Worm (Caenorhabditis elegans): ENCODE data around the gene asd-1.
A peak's percentile ranks its signal among the peaks of the same experiment; 100 is the strongest.

Gene asd-1

DNA sequence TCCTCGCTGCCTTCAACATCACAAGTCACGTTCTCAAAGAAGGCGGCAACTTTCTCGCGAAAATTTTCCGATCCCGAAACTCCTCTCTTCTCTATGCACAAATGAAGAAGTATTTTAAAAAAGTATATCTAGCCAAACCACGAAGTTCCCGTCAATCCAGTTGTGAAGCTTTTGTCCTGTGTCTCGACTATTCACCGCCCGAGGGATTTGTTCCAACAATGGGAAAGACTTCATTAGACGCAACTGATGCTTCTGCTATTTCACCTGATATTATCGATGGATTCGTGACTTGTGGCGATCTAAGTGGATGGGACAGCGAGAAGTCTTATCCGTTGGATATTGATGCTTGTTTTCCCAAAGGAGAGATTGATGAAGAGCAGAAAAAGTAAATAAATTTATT is 7.9 kb downstream of the asd-1 start:
- TF ChIP-seq med-1 (GFP tag; optimal IDR thresholded peaks at IDR 0.05; ENCODE audit: insufficient read depth) (no peak), tab-1 (GFP tag; IDR thresholded peaks at IDR 0.05) (no peak), cog-1 (tag; optimal IDR thresholded peaks at IDR 0.05) (no peak), ztf-23 (GFP tag; IDR thresholded peaks at IDR 0.05) (no peak), ref-1 (GFP tag; conservative IDR thresholded peaks at IDR 0.05) (no peak), klf-2 (GFP tag; conservative IDR thresholded peaks at IDR 0.05) (no peak), ztf-29 (GFP tag; IDR thresholded peaks at IDR 0.05) (no peak), T22C8.4 (GFP tag; IDR thresholded peaks at IDR 0.05) (no peak)

DNA sequence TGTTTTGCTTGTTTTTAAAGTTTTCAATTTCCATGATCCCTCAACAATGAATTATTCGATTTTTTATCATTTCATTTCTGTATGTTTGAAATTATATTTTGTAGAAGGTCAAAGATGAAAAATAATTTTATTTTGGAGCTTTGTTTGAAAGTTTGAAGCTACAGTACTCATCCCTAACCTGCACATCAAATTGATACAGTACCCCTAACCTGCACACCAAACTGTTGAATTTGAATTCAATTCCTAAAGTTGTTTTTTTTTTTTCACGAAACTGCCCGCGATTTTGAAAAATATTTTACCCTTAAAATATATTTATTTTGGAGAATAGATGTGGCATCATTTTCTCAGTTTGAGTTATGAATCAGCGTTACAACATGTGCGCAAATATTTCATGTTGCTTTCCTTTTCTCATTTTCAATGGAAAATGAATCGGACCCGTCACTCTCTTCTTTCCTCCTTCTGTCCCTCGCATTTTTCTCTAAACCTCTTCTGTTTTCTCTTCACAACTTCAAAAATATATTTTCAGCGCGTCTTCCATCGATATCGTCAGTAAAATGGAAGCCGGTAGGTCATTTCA is 8.8 kb downstream of the asd-1 start, which contains the start of gene R74.8:
Gene R74.8, plus strand, starts transcription at position 527 of the 577 bp plus-strand sequence.
- TF ChIP-seq ztf-23 (GFP tag; IDR thresholded peaks at IDR 0.05), result no peak
- no peak for TF ChIP-seq T22C8.4 (GFP tag; IDR thresholded peaks at IDR 0.05)
- TF ChIP-seq med-1 (GFP tag; optimal IDR thresholded peaks at IDR 0.05; ENCODE audit: insufficient read depth), result no peak
- TF ChIP-seq tab-1 (GFP tag; IDR thresholded peaks at IDR 0.05), result no peak
- TF ChIP-seq cog-1 (tag; optimal IDR thresholded peaks at IDR 0.05), result no peak
- TF ChIP-seq klf-2 (GFP tag; conservative IDR thresholded peaks at IDR 0.05), result no peak
- no peak for TF ChIP-seq ref-1 (GFP tag; conservative IDR thresholded peaks at IDR 0.05)
- no peak for TF ChIP-seq flt-1 (GFP tag; IDR thresholded peaks at IDR 0.05)
- TF ChIP-seq ztf-29 (GFP tag; IDR thresholded peaks at IDR 0.05), result no peak

DNA sequence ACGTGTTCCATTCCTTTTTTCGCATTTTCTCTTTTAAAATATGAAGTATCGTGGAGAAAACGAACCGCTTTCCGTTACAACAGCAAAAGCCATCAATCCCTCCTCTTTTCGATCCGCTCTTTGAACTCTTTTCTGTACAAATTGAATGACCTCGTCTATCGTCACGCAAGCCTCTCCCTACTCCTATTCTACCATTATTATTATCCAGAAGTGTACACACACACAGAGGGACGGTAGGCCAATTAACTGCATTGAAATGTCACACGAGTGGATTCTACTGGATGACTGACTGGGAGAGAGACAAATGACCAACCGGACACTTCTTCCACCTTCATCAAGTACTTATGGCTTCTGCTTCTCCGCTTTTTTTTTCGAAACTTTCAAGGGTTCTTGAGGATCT is 11.1 kb downstream of the asd-1 start:
- TF ChIP-seq ztf-29 (GFP tag; IDR thresholded peaks at IDR 0.05) (no peak), med-1 (GFP tag; optimal IDR thresholded peaks at IDR 0.05; ENCODE audit: insufficient read depth) (no peak), tab-1 (GFP tag; IDR thresholded peaks at IDR 0.05) (no peak), ref-1 (GFP tag; conservative IDR thresholded peaks at IDR 0.05) (no peak), cog-1 (tag; optimal IDR thresholded peaks at IDR 0.05) (no peak), flt-1 (GFP tag; IDR thresholded peaks at IDR 0.05) (no peak)

- TF ChIP-seq tab-1 (GFP tag; IDR thresholded peaks at IDR 0.05) (no peak), cog-1 (tag; optimal IDR thresholded peaks at IDR 0.05) (no peak), ztf-29 (GFP tag; IDR thresholded peaks at IDR 0.05) (no peak), med-1 (GFP tag; optimal IDR thresholded peaks at IDR 0.05; ENCODE audit: insufficient read depth) (no peak)
Observed at ce11 chrIII:4209188-4209587, 12.1 kb downstream of the asd-1 start, which contains the start of gene phlp-2. TSS of gene phlp-2 (plus strand) at chrIII:4209488.

- no peak for TF ChIP-seq tab-1 (GFP tag; IDR thresholded peaks at IDR 0.05)
- TF ChIP-seq ztf-29 (GFP tag; IDR thresholded peaks at IDR 0.05), result no peak
- no peak for TF ChIP-seq med-1 (GFP tag; optimal IDR thresholded peaks at IDR 0.05; ENCODE audit: insufficient read depth)
- no peak for TF ChIP-seq flt-1 (GFP tag; IDR thresholded peaks at IDR 0.05)
- TF ChIP-seq ztf-23 (GFP tag; IDR thresholded peaks at IDR 0.05), result no peak
- TF ChIP-seq klf-2 (GFP tag; conservative IDR thresholded peaks at IDR 0.05), result no peak
- no peak for TF ChIP-seq ref-1 (GFP tag; conservative IDR thresholded peaks at IDR 0.05)
Observed at ce11 chrIII:4210661-4211060, 13.6 kb downstream of the asd-1 start.

- TF ChIP-seq T22C8.4 (GFP tag; IDR thresholded peaks at IDR 0.05) (no peak), cog-1 (tag; optimal IDR thresholded peaks at IDR 0.05) (no peak), klf-2 (GFP tag; conservative IDR thresholded peaks at IDR 0.05) (no peak), ztf-29 (GFP tag; IDR thresholded peaks at IDR 0.05) (no peak), med-1 (GFP tag; optimal IDR thresholded peaks at IDR 0.05; ENCODE audit: insufficient read depth) (no peak), tab-1 (GFP tag; IDR thresholded peaks at IDR 0.05) (no peak), flt-1 (GFP tag; IDR thresholded peaks at IDR 0.05) (no peak), ref-1 (GFP tag; conservative IDR thresholded peaks at IDR 0.05) (no peak), ztf-23 (GFP tag; IDR thresholded peaks at IDR 0.05) (no peak)
Observed at ce11 chrIII:4220864-4221263, 23.8 kb downstream of the asd-1 start.

DNA sequence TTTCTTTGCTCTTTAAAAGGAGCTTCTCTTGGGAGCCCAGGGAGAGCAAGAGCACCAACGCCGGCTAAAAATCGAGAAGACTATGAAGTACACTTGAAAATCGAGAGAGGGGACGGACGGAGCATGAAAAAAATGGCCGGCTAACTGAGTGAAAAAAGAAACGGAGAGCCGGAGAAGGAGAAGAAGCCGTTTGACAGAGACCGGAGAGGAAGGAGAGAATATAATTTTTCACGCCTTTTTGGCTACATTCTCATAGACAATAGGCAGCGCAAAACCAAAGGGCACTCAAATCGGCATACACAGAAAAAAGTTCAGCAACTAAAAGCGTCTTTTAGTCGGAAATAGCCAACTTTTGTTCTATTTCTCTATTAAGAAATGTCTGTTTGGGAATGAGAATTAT is 24.4 kb downstream of the asd-1 start:
- TF ChIP-seq med-1 (GFP tag; optimal IDR thresholded peaks at IDR 0.05; ENCODE audit: insufficient read depth), result no peak
- TF ChIP-seq klf-2 (GFP tag; conservative IDR thresholded peaks at IDR 0.05), result no peak
- TF ChIP-seq ztf-29 (GFP tag; IDR thresholded peaks at IDR 0.05), result no peak
- no peak for TF ChIP-seq cog-1 (tag; optimal IDR thresholded peaks at IDR 0.05)
- no peak for TF ChIP-seq ztf-23 (GFP tag; IDR thresholded peaks at IDR 0.05)
- no peak for TF ChIP-seq ref-1 (GFP tag; conservative IDR thresholded peaks at IDR 0.05)
- no peak for TF ChIP-seq T22C8.4 (GFP tag; IDR thresholded peaks at IDR 0.05)
- no peak for TF ChIP-seq flt-1 (GFP tag; IDR thresholded peaks at IDR 0.05)
- no peak for TF ChIP-seq tab-1 (GFP tag; IDR thresholded peaks at IDR 0.05)

DNA sequence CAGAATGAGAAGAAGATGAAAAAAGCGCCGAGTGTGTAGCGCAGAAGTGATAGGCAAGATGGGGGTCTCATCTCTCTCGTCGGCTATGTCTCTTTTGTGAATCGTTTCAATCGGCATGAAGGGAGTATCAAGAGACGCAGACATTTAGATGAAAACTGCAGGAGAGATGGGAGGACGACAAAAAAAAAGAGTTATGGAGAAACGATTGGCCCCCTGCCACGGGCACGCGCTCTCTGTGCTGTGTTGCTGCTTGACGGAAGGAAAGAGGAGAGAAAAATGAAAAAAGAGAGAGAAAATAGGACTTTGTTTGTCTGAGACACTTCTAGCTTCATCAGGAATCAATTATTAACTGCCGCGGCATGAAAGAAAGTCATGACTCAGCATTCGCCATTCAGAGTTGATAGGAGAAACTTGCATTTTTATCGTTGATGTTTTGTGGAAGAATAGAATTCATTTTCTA is 26.6 kb downstream of the asd-1 start:
- no peak for TF ChIP-seq T22C8.4 (GFP tag; IDR thresholded peaks at IDR 0.05)
- TF ChIP-seq cog-1 (tag; optimal IDR thresholded peaks at IDR 0.05), result peak; percentile 56
- peak; percentile 39; the same call in 1 of the 2 replicates for TF ChIP-seq ztf-29 (GFP tag; IDR thresholded peaks at IDR 0.05)

ce11 chrIII:4224722-4225121 is 27.6 kb downstream of the asd-1 start:
- TF ChIP-seq T22C8.4 (GFP tag; IDR thresholded peaks at IDR 0.05) (no peak), cog-1 (tag; optimal IDR thresholded peaks at IDR 0.05) (no peak), ref-1 (GFP tag; conservative IDR thresholded peaks at IDR 0.05) (no peak), flt-1 (GFP tag; IDR thresholded peaks at IDR 0.05) (no peak), med-1 (GFP tag; optimal IDR thresholded peaks at IDR 0.05; ENCODE audit: insufficient read depth) (no peak)

DNA sequence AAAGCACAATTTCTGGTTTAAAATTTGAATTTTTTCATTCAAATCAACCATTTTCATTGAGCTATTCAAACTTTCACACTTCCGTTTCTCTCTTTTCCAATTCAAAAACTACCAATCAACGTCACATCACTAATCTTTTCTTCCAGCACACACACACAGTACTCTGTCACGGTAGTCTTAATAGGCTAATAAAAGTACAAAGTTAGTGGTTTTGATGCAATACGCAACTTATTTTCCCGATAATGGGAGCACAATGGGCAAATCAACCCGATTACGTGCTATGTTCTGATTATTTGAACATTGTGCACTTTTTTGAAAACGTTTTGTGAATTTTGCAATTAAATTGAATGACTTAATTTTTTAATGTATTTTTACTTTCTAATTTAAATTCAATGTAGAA is 30.3 kb downstream of the asd-1 start:
- no peak for TF ChIP-seq cog-1 (tag; optimal IDR thresholded peaks at IDR 0.05)
- no peak for TF ChIP-seq tab-1 (GFP tag; IDR thresholded peaks at IDR 0.05)
- no peak for TF ChIP-seq ztf-29 (GFP tag; IDR thresholded peaks at IDR 0.05)
- TF ChIP-seq med-1 (GFP tag; optimal IDR thresholded peaks at IDR 0.05; ENCODE audit: insufficient read depth), result no peak
- TF ChIP-seq flt-1 (GFP tag; IDR thresholded peaks at IDR 0.05), result no peak
- TF ChIP-seq ztf-23 (GFP tag; IDR thresholded peaks at IDR 0.05), result no peak
- no peak for TF ChIP-seq T22C8.4 (GFP tag; IDR thresholded peaks at IDR 0.05)
- TF ChIP-seq ref-1 (GFP tag; conservative IDR thresholded peaks at IDR 0.05), result no peak
- no peak for TF ChIP-seq klf-2 (GFP tag; conservative IDR thresholded peaks at IDR 0.05)
